Fruit fly (Drosophila melanogaster): ENCODE data around the gene vls.

vls gene

dm6 chr2L:20097773-20098172 lies 32.3 kb upstream of the vls start:
- peak; percentile 13 for TF ChIP-seq Eip78C (GFP tag)
- peak; percentile 5; the same call in 1 of the 2 replicates for TF ChIP-seq CG11294 (GFP tag; IDR thresholded peaks at IDR 0.05)
- TF ChIP-seq CG11902 (GFP tag; optimal IDR thresholded peaks at IDR 0.05), result no peak
- TF ChIP-seq lz (GFP tag; optimal IDR thresholded peaks at IDR 0.05), result no peak
- TF ChIP-seq Sox102F (GFP tag; optimal IDR thresholded peaks at IDR 0.05), result no peak
- TF ChIP-seq esn (GFP tag; optimal IDR thresholded peaks at IDR 0.05), result no peak
- TF ChIP-seq CG6276 (GFP tag; optimal IDR thresholded peaks at IDR 0.05), result no peak
- TF ChIP-seq fkh (GFP tag; optimal IDR thresholded peaks at IDR 0.05), result peak; percentile 20
- TF ChIP-seq eg (GFP tag; IDR thresholded peaks at IDR 0.05), result peak; percentile 34; the same call in 1 of the 3 replicates

dm6 chr2L:20097105-20097631 lies 31.7 kb upstream of the vls start, which contains the start of the genes mRpS18B and Kua:
TSS of gene mRpS18B (minus strand) at chr2L:20097253.
TSS of gene Kua (plus strand) at chr2L:20097581.
- no peak for TF ChIP-seq Hr38 (GFP tag; optimal IDR thresholded peaks at IDR 0.05)
- TF ChIP-seq acj6 (GFP tag; optimal IDR thresholded peaks at IDR 0.05), result peak; percentile 43
- peak; percentile 15 for TF ChIP-seq CG31627 (GFP tag; optimal IDR thresholded peaks at IDR 0.05)
- peak; percentile 17 for TF ChIP-seq Hr39 (GFP tag; optimal IDR thresholded peaks at IDR 0.05)
- peak; percentile 31; the same call in 1 of the 3 replicates for TF ChIP-seq CG8119 (GFP tag; IDR thresholded peaks at IDR 0.05)
- peak; percentile 15; the same call in 1 of the 2 replicates for TF ChIP-seq Gug (GFP tag; IDR thresholded peaks at IDR 0.05)
- TF ChIP-seq Eip78C (GFP tag), result peak; percentile 79
- no peak for TF ChIP-seq spab (GFP tag; optimal IDR thresholded peaks at IDR 0.05)
- peak; percentile 15 for TF ChIP-seq CG34406 (GFP tag; optimal IDR thresholded peaks at IDR 0.05)
- no peak for TF ChIP-seq net (GFP tag; optimal IDR thresholded peaks at IDR 0.05)
- TF ChIP-seq dsx (GFP tag; optimal IDR thresholded peaks at IDR 0.05; ENCODE audit: poor library complexity, severe bottlenecking), result no peak
- TF ChIP-seq Eip93F (GFP tag; optimal IDR thresholded peaks at IDR 0.05), result no peak
- no peak for TF ChIP-seq Blimp-1 (GFP tag; optimal IDR thresholded peaks at IDR 0.05)
- TF ChIP-seq Met (GFP tag; optimal IDR thresholded peaks at IDR 0.05), result peak; percentile 29
- no peak for TF ChIP-seq Ets21C (GFP tag; optimal IDR thresholded peaks at IDR 0.05)
- TF ChIP-seq CG7368 (GFP tag; optimal IDR thresholded peaks at IDR 0.05), result no peak
- TF ChIP-seq CG6792 (GFP tag; optimal IDR thresholded peaks at IDR 0.05), result peak; percentile 13
- no peak for TF ChIP-seq CG8319 (GFP tag; optimal IDR thresholded peaks at IDR 0.05)
- TF ChIP-seq CG11294 (GFP tag; IDR thresholded peaks at IDR 0.05), result no peak
- TF ChIP-seq CG6854 (GFP tag; optimal IDR thresholded peaks at IDR 0.05), result no peak
- peak; percentile 42 for TF ChIP-seq CG3919 (GFP tag; optimal IDR thresholded peaks at IDR 0.05)
- peak; percentile 66 for TF ChIP-seq CG6163 (GFP tag; IDR thresholded peaks at IDR 0.05)
- TF ChIP-seq vri (GFP tag; optimal IDR thresholded peaks at IDR 0.05), result peak; percentile 41
- TF ChIP-seq Hr4 (GFP tag; optimal IDR thresholded peaks at IDR 0.05), result peak; percentile 49
- TF ChIP-seq fd85E (GFP tag; optimal IDR thresholded peaks at IDR 0.05), result no peak
- peak; percentile 26 for TF ChIP-seq Ets96B (tag; optimal IDR thresholded peaks at IDR 0.05)
- TF ChIP-seq Eip75B (GFP tag; optimal IDR thresholded peaks at IDR 0.05), result no peak
- TF ChIP-seq achi (GFP tag; optimal IDR thresholded peaks at IDR 0.05), result peak; percentile 7
- TF ChIP-seq CG1621 (tag; optimal IDR thresholded peaks at IDR 0.05), result no peak
- TF ChIP-seq CG16779 (tag; optimal IDR thresholded peaks at IDR 0.05), result no peak
- no peak for TF ChIP-seq Sox15 (GFP tag; optimal IDR thresholded peaks at IDR 0.05)
- peak; percentile 10 for TF ChIP-seq CG4318 (GFP tag; optimal IDR thresholded peaks at IDR 0.05)
- peak; percentile 67 for TF ChIP-seq CG11902 (GFP tag; optimal IDR thresholded peaks at IDR 0.05)
- no peak for TF ChIP-seq CG11762 (GFP tag; optimal IDR thresholded peaks at IDR 0.05; ENCODE audit: insufficient read depth)
- TF ChIP-seq CG32006 (GFP tag; optimal IDR thresholded peaks at IDR 0.05), result peak; percentile 51
- no peak for TF ChIP-seq dac (GFP tag; optimal IDR thresholded peaks at IDR 0.05)
- peak; percentile 57 for TF ChIP-seq esn (GFP tag; optimal IDR thresholded peaks at IDR 0.05)
- no peak for TF ChIP-seq ss (GFP tag; optimal IDR thresholded peaks at IDR 0.05)
- peak; percentile 38 for TF ChIP-seq CG10631 (GFP tag; optimal IDR thresholded peaks at IDR 0.05)
- TF ChIP-seq CG9139 (GFP tag; optimal IDR thresholded peaks at IDR 0.05), result no peak
- no peak for TF ChIP-seq CG6808 (GFP tag; optimal IDR thresholded peaks at IDR 0.05)
- TF ChIP-seq OdsH (GFP tag; optimal IDR thresholded peaks at IDR 0.05), result peak; percentile 36
- no peak for TF ChIP-seq fkh (GFP tag; optimal IDR thresholded peaks at IDR 0.05)
- no peak for TF ChIP-seq fd59A (GFP tag; optimal IDR thresholded peaks at IDR 0.05)
- peak; percentile 35; the same call in 1 of the 3 replicates for TF ChIP-seq eg (GFP tag; IDR thresholded peaks at IDR 0.05)
- peak; percentile 35 for TF ChIP-seq lz (GFP tag; optimal IDR thresholded peaks at IDR 0.05)
- TF ChIP-seq svp (GFP tag), result no peak
